Fruit fly (Drosophila melanogaster) whole organism, wandering third instar larva: ENCODE measurements around the gene Elp1.

Source experiments
- Abd-B ChIP-seq: fragments of >200 bp; optimal IDR thresholded peaks from 2 replicates; lab custom pipeline; 2017; ENCODE audit warnings: missing biosample characterization, missing genetic modification characterization
- CG32264 ChIP-seq: fragments of 200-800 bp; sonication (Bioruptor generic); optimal IDR thresholded peaks from 2 replicates; lab custom pipeline; 2016; ENCODE audit warnings: missing biosample characterization, missing genetic modification characterization
- CG9705 ChIP-seq: fragments of 200-800 bp; sonication (Bioruptor generic); optimal IDR thresholded peaks from 2 replicates; lab custom pipeline; 2018; ENCODE audit warnings: missing biosample characterization, mild to moderate bottlenecking, missing genetic modification characterization
- CrebA ChIP-seq: fragments of 200-800 bp; sonication (Bioruptor generic); optimal IDR thresholded peaks from 2 replicates; lab custom pipeline; 2016; ENCODE audit warnings: missing biosample characterization, mild to moderate bottlenecking, missing genetic modification characterization, borderline replicate concordance
- Dfd ChIP-seq: fragments of >200 bp; optimal IDR thresholded peaks from 2 replicates; lab custom pipeline; 2017; ENCODE audit warnings: missing biosample characterization, missing genetic modification characterization
- Dif ChIP-seq: fragments of 200-275, 200-300 bp; sonication (Bioruptor generic); optimal IDR thresholded peaks from 2 replicates; lab custom pipeline; 2018; ENCODE audit warnings: missing biosample characterization, missing genetic modification characterization; ENCODE audit not compliant: partially characterized antibody
- GATAd ChIP-seq: sonication (Bioruptor generic); optimal IDR thresholded peaks from 2 replicates; lab custom pipeline; 2016; ENCODE audit warnings: missing biosample characterization, missing genetic modification characterization
- Hnf4 ChIP-seq: fragments of 200-800 bp; sonication (Bioruptor generic); optimal IDR thresholded peaks from 2 replicates; lab custom pipeline; 2016; ENCODE audit warnings: missing biosample characterization, mild to moderate bottlenecking, missing genetic modification characterization
- Hr83 ChIP-seq: fragments of 200-300 bp; sonication (Bioruptor generic); optimal IDR thresholded peaks from 2 replicates; lab custom pipeline; 2016; ENCODE audit warnings: missing biosample characterization, mild to moderate bottlenecking, missing genetic modification characterization, moderate library complexity; ENCODE audit not compliant: poor library complexity, severe bottlenecking
- Jra ChIP-seq: sonication (Bioruptor generic); optimal IDR thresholded peaks from 2 replicates; lab custom pipeline; 2016; ENCODE audit warnings: missing biosample characterization, missing genetic modification characterization
- Mio ChIP-seq: sonication (Bioruptor generic); optimal IDR thresholded peaks from 2 replicates; lab custom pipeline; 2016; ENCODE audit warnings: missing biosample characterization, missing genetic modification characterization
- Myc ChIP-seq: fragments of >200 bp; optimal IDR thresholded peaks from 2 replicates; lab custom pipeline; 2017
- N ChIP-seq: fragments of >200 bp; optimal IDR thresholded peaks from 2 replicates; lab custom pipeline; 2018; ENCODE audit warnings: missing biosample characterization, missing external identifiers, missing genetic modification characterization
- OdsH ChIP-seq: fragments of 200-800 bp; sonication (Bioruptor generic); optimal IDR thresholded peaks from 2 replicates; lab custom pipeline; 2016; ENCODE audit warnings: missing biosample characterization, mild to moderate bottlenecking, missing genetic modification characterization
- Rel ChIP-seq, 2 experiments: fragments of 200-800 bp; sonication (Bioruptor generic) in 1 of 2; optimal IDR thresholded peaks; 2 replicates in 1 of 2; 3 replicates in 1 of 2; lab custom pipeline; 2016 to 2019; ENCODE audit warnings: mild to moderate bottlenecking in 2 of 2, missing biosample characterization in 2 of 2, missing genetic modification characterization in 2 of 2, moderate library complexity in 1 of 2
- Sp1 ChIP-seq: fragments of 200-800 bp; sonication (Bioruptor generic); optimal IDR thresholded peaks from 3 replicates; lab custom pipeline; 2019; ENCODE audit warnings: missing biosample characterization, mild to moderate bottlenecking, missing genetic modification characterization, moderate library complexity
- Vsx2 ChIP-seq: fragments of 200-300, 225-300 bp; sonication (Bioruptor generic); optimal IDR thresholded peaks from 2 replicates; lab custom pipeline; 2018; ENCODE audit warnings: missing biosample characterization, missing genetic modification characterization; ENCODE audit not compliant: partially characterized antibody
- br ChIP-seq: fragments of 200-800 bp; sonication (Bioruptor generic); optimal IDR thresholded peaks from 2 replicates; lab custom pipeline; 2016; ENCODE audit warnings: missing biosample characterization, missing genetic modification characterization
- brk ChIP-seq: fragments of 200-800 bp; sonication (Bioruptor generic); optimal IDR thresholded peaks from 2 replicates; lab custom pipeline; 2016; ENCODE audit warnings: missing biosample characterization, mild to moderate bottlenecking, missing genetic modification characterization
- dl ChIP-seq, 2 experiments: fragments of 175-275, 200-275 bp in 1 of 2; fragments of 200-275 bp in 1 of 2; sonication (Bioruptor generic); optimal IDR thresholded peaks; lab custom pipeline; 2018; ENCODE audit warnings: mild to moderate bottlenecking in 2 of 2, missing biosample characterization in 2 of 2, missing genetic modification characterization in 2 of 2, moderate library complexity in 2 of 2; ENCODE audit not compliant: partially characterized antibody in 2 of 2, insufficient read depth in 1 of 2
- dmrt93B ChIP-seq: fragments of 200-800 bp; sonication (Bioruptor generic); optimal IDR thresholded peaks from 2 replicates; lab custom pipeline; 2018; ENCODE audit warnings: missing biosample characterization, mild to moderate bottlenecking, missing genetic modification characterization
- foxo ChIP-seq, 2 experiments: fragments of 200-800 bp; sonication (Bioruptor generic); optimal IDR thresholded peaks; 2 replicates in 1 of 2; 3 replicates in 1 of 2; lab custom pipeline; 2016 to 2017; ENCODE audit warnings: missing biosample characterization in 2 of 2, missing genetic modification characterization in 2 of 2
- fru ChIP-seq: fragments of 200-800 bp; sonication (Bioruptor generic); optimal IDR thresholded peaks from 3 replicates; lab custom pipeline; 2016; ENCODE audit warnings: missing biosample characterization, mild to moderate bottlenecking, missing genetic modification characterization
- h ChIP-seq: fragments of 200-800 bp; sonication (Bioruptor generic); optimal IDR thresholded peaks from 3 replicates; lab custom pipeline; 2016; ENCODE audit warnings: missing biosample characterization, mild to moderate bottlenecking, missing genetic modification characterization
- jim ChIP-seq: fragments of 175-275, 200-325 bp; sonication (Bioruptor generic); optimal IDR thresholded peaks from 2 replicates; lab custom pipeline; 2016; ENCODE audit warnings: missing biosample characterization, mild to moderate bottlenecking, missing genetic modification characterization
- lola ChIP-seq: fragments of >200 bp; optimal IDR thresholded peaks from 2 replicates; lab custom pipeline; 2017; ENCODE audit warnings: missing biosample characterization, missing genetic modification characterization
- pan ChIP-seq: fragments of >200 bp; optimal IDR thresholded peaks from 2 replicates; lab custom pipeline; 2017
- psq ChIP-seq: fragments of 200-800 bp; sonication (Bioruptor generic); optimal IDR thresholded peaks from 3 replicates; lab custom pipeline; 2017; ENCODE audit warnings: missing biosample characterization, mild to moderate bottlenecking, missing genetic modification characterization, moderate library complexity
- rgr ChIP-seq: fragments of 200-800 bp; sonication (Bioruptor generic); optimal IDR thresholded peaks from 3 replicates; lab custom pipeline; 2016; ENCODE audit warnings: missing biosample characterization, mild to moderate bottlenecking, missing genetic modification characterization
- sage ChIP-seq: fragments of 200-800 bp; sonication (Bioruptor generic); optimal IDR thresholded peaks from 2 replicates; lab custom pipeline; 2016; ENCODE audit warnings: missing biosample characterization, mild to moderate bottlenecking, missing genetic modification characterization
- sv ChIP-seq: fragments of 200-800 bp; sonication (Bioruptor generic); optimal IDR thresholded peaks from 3 replicates; lab custom pipeline; 2016; ENCODE audit warnings: missing biosample characterization, missing genetic modification characterization
- tai ChIP-seq: sonication (Bioruptor generic); optimal IDR thresholded peaks from 2 replicates; lab custom pipeline; 2016; ENCODE audit warnings: missing biosample characterization, missing genetic modification characterization
- usp ChIP-seq: fragments of >200 bp; optimal IDR thresholded peaks from 2 replicates; lab custom pipeline; 2017; ENCODE audit warnings: missing biosample characterization, missing genetic modification characterization
- woc ChIP-seq: sonication (Bioruptor generic); optimal IDR thresholded peaks from 2 replicates; lab custom pipeline; 2016; ENCODE audit warnings: missing biosample characterization, mild to moderate bottlenecking, missing genetic modification characterization

Elp1 gene

DNA sequence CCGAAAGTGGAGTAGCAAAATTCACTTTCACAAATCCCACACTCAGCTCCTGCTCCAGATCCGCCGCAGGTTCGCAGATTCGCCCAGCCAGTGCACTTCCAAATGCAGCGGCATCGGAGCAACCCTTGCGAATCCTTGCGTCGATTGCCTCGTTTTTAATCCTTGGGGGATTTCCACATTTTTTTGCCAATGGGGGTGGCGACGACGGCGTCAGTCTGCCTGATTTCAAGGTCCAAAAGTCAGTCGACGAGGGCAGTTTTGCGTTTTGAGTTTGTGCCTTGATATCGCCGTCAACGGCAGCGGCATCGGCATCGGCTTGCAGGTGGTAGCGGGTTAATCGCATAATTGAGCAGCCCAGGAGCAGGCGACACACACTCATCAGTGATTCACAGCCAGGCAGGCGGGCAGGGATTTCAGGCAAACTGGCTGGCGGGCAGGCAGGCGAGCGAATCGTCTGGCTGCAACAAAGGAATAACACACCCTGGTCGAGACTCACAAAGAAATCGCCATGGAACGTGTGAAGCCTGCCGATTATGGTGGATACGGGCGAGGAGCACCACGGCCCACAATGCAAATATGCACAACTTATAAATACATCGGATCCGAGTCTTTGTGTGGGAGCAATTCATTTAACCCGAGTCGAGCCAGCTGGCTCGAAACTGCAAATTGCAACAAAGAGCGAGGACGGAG lies 35.2 kb upstream of the Elp1 start:
- TF ChIP-seq woc, result no peak
- no peak for TF ChIP-seq Rel (GFP tag; optimal IDR thresholded peaks at IDR 0.05; lab: Kevin White, UChicago)
- peak; percentile 22 for TF ChIP-seq Rel (tag; optimal IDR thresholded peaks at IDR 0.05; lab: Kevin White, UChicago)

DNA sequence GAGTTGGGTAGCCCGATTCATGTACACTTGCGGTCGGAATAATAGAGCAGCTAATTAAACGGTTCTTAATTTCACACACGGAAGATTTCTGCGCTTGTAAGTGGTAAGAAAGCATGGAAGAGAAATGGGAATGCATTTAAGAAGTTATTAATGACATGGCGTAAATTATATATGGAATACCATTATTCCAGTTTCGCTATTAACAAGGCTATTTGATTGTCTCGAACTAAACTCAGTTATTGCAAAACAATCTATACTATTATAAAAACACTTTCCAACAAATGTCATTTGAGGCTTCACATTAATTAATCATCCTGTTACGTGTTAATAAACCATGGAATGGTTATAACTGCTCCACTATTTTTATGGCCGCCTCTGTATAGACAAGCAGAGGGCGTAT lies 34.6 kb upstream of the Elp1 start:
- no peak for TF ChIP-seq Hnf4 (GFP tag; lab: Kevin White, UChicago)
- TF ChIP-seq Vsx2 (GFP tag; lab: Kevin White, UChicago), result no peak
- no peak for TF ChIP-seq woc
- no peak for TF ChIP-seq Sp1 (GFP tag; lab: Kevin White, UChicago)
- TF ChIP-seq CG32264 (GFP tag; lab: Kevin White, UChicago), result no peak
- no peak for TF ChIP-seq Dif (GFP tag; lab: Kevin White, UChicago)
- TF ChIP-seq br (GFP tag; lab: Kevin White, UChicago), result no peak
- TF ChIP-seq Mio (GFP tag; lab: Kevin White, UChicago), result no peak
- TF ChIP-seq usp (GFP tag; lab: Kevin White, UChicago), result no peak
- no peak for TF ChIP-seq rgr (GFP tag; lab: Kevin White, UChicago)
- TF ChIP-seq lola, result no peak
- no peak for TF ChIP-seq fru (GFP tag; lab: Kevin White, UChicago)
- no peak for TF ChIP-seq Abd-B
- TF ChIP-seq OdsH (GFP tag; lab: Kevin White, UChicago), result no peak
- TF ChIP-seq, all 38 proteins: peak for 0

dm6 chr3R:11617363-11617762 lies 33.4 kb upstream of the Elp1 start:
- no peak for TF ChIP-seq Hnf4 (GFP tag; lab: Kevin White, UChicago)
- no peak for TF ChIP-seq h (GFP tag; lab: Kevin White, UChicago)
- TF ChIP-seq fru (GFP tag; lab: Kevin White, UChicago), result no peak
- no peak for TF ChIP-seq CrebA (GFP tag; lab: Kevin White, UChicago)
- TF ChIP-seq br (GFP tag; lab: Kevin White, UChicago), result no peak
- no peak for TF ChIP-seq sv
- no peak for TF ChIP-seq jim (GFP tag; lab: Kevin White, UChicago)
- no peak for TF ChIP-seq GATAd (GFP tag; lab: Kevin White, UChicago)
- TF ChIP-seq Rel (GFP tag; optimal IDR thresholded peaks at IDR 0.05; lab: Kevin White, UChicago), result no peak
- no peak for TF ChIP-seq Rel (tag; optimal IDR thresholded peaks at IDR 0.05; lab: Kevin White, UChicago)
- no peak for TF ChIP-seq Myc
- TF ChIP-seq N (GFP tag; lab: Kevin White, UChicago), result no peak
- no peak for TF ChIP-seq psq
- no peak for TF ChIP-seq OdsH (GFP tag; lab: Kevin White, UChicago)
- TF ChIP-seq lola, result no peak

dm6 chr3R:11617849-11618248 lies 32.9 kb upstream of the Elp1 start:
- TF ChIP-seq CG9705 (GFP tag; lab: Kevin White, UChicago) (no peak), Dif (GFP tag; lab: Kevin White, UChicago) (no peak), sage (no peak), Hnf4 (GFP tag; lab: Kevin White, UChicago) (no peak), tai (no peak), Jra (GFP tag; lab: Kevin White, UChicago) (no peak), br (GFP tag; lab: Kevin White, UChicago) (no peak)

dm6 chr3R:11618879-11619278 lies 31.9 kb upstream of the Elp1 start:
- no peak for TF ChIP-seq GATAd (GFP tag; lab: Kevin White, UChicago)

DNA sequence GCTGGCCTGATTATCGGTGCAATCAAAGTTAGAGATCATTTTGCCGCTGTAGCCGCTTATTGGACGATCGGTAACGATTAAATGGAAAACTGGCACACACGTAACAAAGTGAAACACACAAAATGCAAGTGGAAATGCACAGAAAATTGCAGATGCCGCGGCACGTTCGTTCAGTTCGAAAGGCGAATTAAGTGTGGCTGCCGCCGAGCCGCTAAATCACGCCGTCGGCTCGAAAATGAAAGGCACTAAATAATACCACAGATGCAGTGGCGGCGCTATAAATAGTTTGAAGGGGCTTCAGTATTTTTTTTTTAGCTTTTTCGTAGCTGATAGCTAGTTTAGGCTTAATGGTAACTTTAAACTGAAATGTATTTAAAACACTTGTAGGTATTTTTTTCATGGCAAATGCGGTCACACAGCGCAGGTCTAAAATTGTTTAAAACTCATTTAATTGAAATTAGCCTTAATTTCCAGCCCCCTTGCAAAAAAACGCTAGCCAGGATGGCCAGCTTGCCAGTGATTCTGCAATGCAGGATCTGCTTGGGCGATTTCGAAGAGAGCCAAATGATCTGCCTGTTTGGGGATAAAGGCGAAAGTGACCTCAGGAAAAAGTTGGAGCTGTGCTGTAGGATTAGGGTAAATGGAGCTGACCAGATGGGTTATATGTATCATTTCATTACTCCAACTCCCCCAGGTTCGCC lies 30.9 kb upstream of the Elp1 start, which contains the start of the genes Jupiter and CG14710:
Gene Jupiter (minus strand): TSS at position 198 of the 701 bp plus-strand sequence.
Gene CG14710 (plus strand): TSS at position 382 of the 701 bp plus-strand sequence.
- TF ChIP-seq sage, result no peak
- TF ChIP-seq Dif (GFP tag; lab: Kevin White, UChicago), result no peak
- TF ChIP-seq brk, result no peak
- no peak for TF ChIP-seq tai
- peak; percentile 37 for TF ChIP-seq psq
- peak; percentile 48 for TF ChIP-seq OdsH (GFP tag; lab: Kevin White, UChicago)
- TF ChIP-seq foxo (GFP tag; optimal IDR thresholded peaks at IDR 0.05; lab: Kevin White, UChicago), result peak in 1 of 2 experiments; percentile 73
- TF ChIP-seq lola, result no peak
- TF ChIP-seq N (GFP tag; lab: Kevin White, UChicago), result no peak
- TF ChIP-seq Hnf4 (GFP tag; lab: Kevin White, UChicago), result peak; percentile 76
- TF ChIP-seq GATAd (GFP tag; lab: Kevin White, UChicago), result no peak
- TF ChIP-seq dl (GFP tag; optimal IDR thresholded peaks at IDR 0.05; lab: Kevin White, UChicago; ENCODE audit: insufficient read depth in 1 of 2, partially characterized antibody in 2 of 2), result no peak
- TF ChIP-seq Dfd, result no peak
- TF ChIP-seq Hr83, result peak; percentile 79
- peak; percentile 29 for TF ChIP-seq Jra (GFP tag; lab: Kevin White, UChicago)
- TF ChIP-seq sv, result peak; percentile 62
- TF ChIP-seq Sp1 (GFP tag; lab: Kevin White, UChicago), result peak; percentile 60
- TF ChIP-seq Mio (GFP tag; lab: Kevin White, UChicago), result no peak
- TF ChIP-seq br (GFP tag; lab: Kevin White, UChicago), result peak; percentile 3
- no peak for TF ChIP-seq Abd-B
- peak; percentile 60 for TF ChIP-seq fru (GFP tag; lab: Kevin White, UChicago)
- peak; percentile 46 for TF ChIP-seq Myc
- no peak for TF ChIP-seq dmrt93B (GFP tag; lab: Kevin White, UChicago)
- no peak for TF ChIP-seq pan (lab: Kevin White, UChicago)
